Fruit fly (Drosophila melanogaster) whole organism, pupa: ENCODE results near the gene rtp.

Experiments
- CG10348 ChIP-seq: fragments of 200-800 bp; sonication (Bioruptor generic); IDR thresholded peaks from 2 replicates; pipeline ENCODE4 v1.3.6; 2022; ENCODE audit warnings: missing biosample characterization, missing genetic modification characterization
- CG12605 ChIP-seq: fragments of 200-800 bp; sonication (Bioruptor generic); IDR thresholded peaks from 2 replicates; pipeline ENCODE4 v1.3.6; 2022; ENCODE audit warnings: missing biosample characterization, missing genetic modification characterization
- CG14655 ChIP-seq: fragments of 200-800 bp; sonication (Bioruptor generic); optimal IDR thresholded peaks from 3 replicates; lab custom pipeline; 2017; ENCODE audit warnings: mild to moderate bottlenecking, missing biosample characterization, missing genetic modification reagents, missing genetic modification characterization
- CG17806 ChIP-seq: fragments of 200-800 bp; sonication (Bioruptor generic); optimal IDR thresholded peaks from 2 replicates; lab custom pipeline; 2018; ENCODE audit warnings: missing biosample characterization, mild to moderate bottlenecking, missing genetic modification characterization, moderate library complexity
- CG32121 ChIP-seq: fragments of 200-800 bp; sonication (Bioruptor generic); IDR thresholded peaks from 2 replicates; pipeline ENCODE4 v1.3.6; 2022; ENCODE audit warnings: missing biosample characterization, missing genetic modification characterization
- CG4496 ChIP-seq: fragments of 200-800 bp; sonication (Bioruptor generic); IDR thresholded peaks from 3 replicates; pipeline ENCODE4 v1.3.6; 2022; ENCODE audit warnings: missing biosample characterization, missing genetic modification characterization
- CG9948 ChIP-seq: fragments of 200-800 bp; sonication (Bioruptor generic); optimal IDR thresholded peaks from 2 replicates; lab custom pipeline; 2018; ENCODE audit warnings: missing biosample characterization, mild to moderate bottlenecking, missing genetic modification characterization, moderate library complexity
- EcR ChIP-seq: fragments of 200-800 bp; sonication (Bioruptor generic); optimal IDR thresholded peaks from 3 replicates; lab custom pipeline; 2019; ENCODE audit warnings: missing biosample characterization, missing genetic modification characterization, mild to moderate bottlenecking, moderate library complexity, missing genetic modification reagents
- Ets98B ChIP-seq: fragments of 200-800 bp; sonication (Bioruptor generic); IDR thresholded peaks from 2 replicates; pipeline ENCODE4 v1.3.6; 2022; ENCODE audit warnings: missing biosample characterization, missing genetic modification characterization
- Pif1B ChIP-seq: fragments of 200-800 bp; sonication (Bioruptor generic); optimal IDR thresholded peaks from 3 replicates; lab custom pipeline; 2016; ENCODE audit warnings: missing biosample characterization, missing genetic modification characterization

DNA sequence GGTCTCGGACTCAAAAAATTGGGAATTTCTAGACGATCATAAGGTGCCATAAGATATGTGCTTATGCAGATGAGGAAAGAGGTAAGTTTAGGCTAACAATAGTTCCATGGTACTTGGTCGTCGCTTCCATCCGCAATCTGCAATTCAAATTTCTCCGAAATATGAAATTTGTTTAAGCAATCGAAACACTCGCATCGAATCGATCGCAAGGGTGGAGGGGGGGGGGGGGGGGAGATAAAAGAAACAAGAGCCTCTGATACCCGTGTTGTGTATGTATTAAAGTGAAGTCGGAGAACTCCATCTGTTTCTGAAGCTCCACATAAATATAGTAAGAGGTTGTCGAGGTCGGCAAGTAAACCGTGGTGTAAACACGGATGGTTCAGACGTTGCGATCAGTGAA lies 48.8 kb upstream of the rtp start:
- TF ChIP-seq CG14655 (GFP tag; lab: Kevin White, UChicago) (no peak), CG4496 (no peak), CG9948 (no peak), CG17806 (tag; lab: Kevin White, UChicago) (no peak), CG32121 (GFP tag; lab: Robert Waterston, UW) (no peak), EcR (no peak), CG10348 (GFP tag; lab: Robert Waterston, UW) (no peak), Pif1B (GFP tag; lab: Kevin White, UChicago) (no peak), CG12605 (GFP tag; lab: Robert Waterston, UW) (no peak), Ets98B (GFP tag; lab: Robert Waterston, UW) (no peak)
